Fruit fly (Drosophila melanogaster) S2 (cell line): Measurements from ENCODE around the gene AstA-R1.

ENCODE experiments used
- CG8478 ChIP-seq: fragments of >200 bp; optimal IDR thresholded peaks from 2 replicates; lab custom pipeline; 2018
- CTCF ChIP-seq, 2 experiments: fragments of >200 bp; optimal IDR thresholded peaks; 2 replicates each; lab custom pipeline; 2018

- TF ChIP-seq CTCF (optimal IDR thresholded peaks at IDR 0.05; lab: Kevin White, UChicago), result no peak
- no peak for TF ChIP-seq CG8478
These were observed 28.4 kb upstream of the AstA-R1 start for dm6 chrX:3545849-3546518.
